Worm (Caenorhabditis elegans) whole organism, L4 larva: ENCODE results near the gene srt-54.

Source experiments
- D1046.2 ChIP-seq: fragments of 200-800 bp; sonication (Bioruptor generic); IDR thresholded peaks from 2 replicates; pipeline ENCODE4 v1.3.6; 2022; ENCODE audit warnings: missing genetic modification characterization, missing compliant biosample characterization
- F37D6.2 ChIP-seq: sonication (generic microtip); optimal IDR thresholded peaks from 2 replicates; lab custom pipeline; 2016; ENCODE audit warnings: mild to moderate bottlenecking, missing genetic modification characterization, missing compliant biosample characterization
- F44E2.7 ChIP-seq: fragments of 200-800 bp; sonication (Bioruptor generic); IDR thresholded peaks from 2 replicates; pipeline ENCODE4 v2.1.2; 2022; ENCODE audit warnings: missing genetic modification characterization, missing compliant biosample characterization
- T20F7.1 ChIP-seq: fragments of 200-800 bp; sonication (Bioruptor generic); optimal IDR thresholded peaks from 2 replicates; lab custom pipeline; 2018; ENCODE audit warnings: mild to moderate bottlenecking, missing genetic modification characterization, missing compliant biosample characterization
- Y48G9A.11 ChIP-seq: fragments of 200-800 bp; sonication (Bioruptor generic); IDR thresholded peaks from 2 replicates; pipeline ENCODE4 v1.3.6; 2022; ENCODE audit warnings: missing genetic modification reagents, missing genetic modification characterization, missing compliant biosample characterization
- ZK337.2 ChIP-seq: fragments of 200-800 bp; sonication (Bioruptor generic); IDR thresholded peaks from 2 replicates; pipeline ENCODE4 v1.3.6; 2022; ENCODE audit warnings: missing genetic modification reagents, missing genetic modification characterization, missing compliant biosample characterization
- attf-4 ChIP-seq: sonication (generic microtip); optimal IDR thresholded peaks from 3 replicates; lab custom pipeline; 2017; ENCODE audit warnings: missing biosample characterization, missing genetic modification characterization
- ceh-32 ChIP-seq: sonication (generic microtip); optimal IDR thresholded peaks from 2 replicates; lab custom pipeline; 2016; ENCODE audit warnings: mild to moderate bottlenecking, missing genetic modification characterization, missing compliant biosample characterization; ENCODE audit not compliant: poor library complexity
- ceh-44 ChIP-seq: fragments of 200-800 bp; sonication (Bioruptor generic); IDR thresholded peaks from 2 replicates; pipeline ENCODE4 v1.3.6; 2022; ENCODE audit warnings: missing genetic modification reagents, missing genetic modification characterization, missing compliant biosample characterization
- ceh-62 ChIP-seq: sonication (generic microtip); optimal IDR thresholded peaks from 2 replicates; lab custom pipeline; 2017; ENCODE audit warnings: missing biosample characterization, missing genetic modification characterization
- ceh-82 ChIP-seq: sonication (generic microtip); optimal IDR thresholded peaks from 2 replicates; lab custom pipeline; 2017; ENCODE audit warnings: missing biosample characterization, missing genetic modification characterization
- ces-1 ChIP-seq: fragments of 150-350 bp; sonication (generic microtip); optimal IDR thresholded peaks from 4 replicates; lab custom pipeline; 2014; ENCODE audit warnings: missing biosample characterization, missing genetic modification reagents, missing genetic modification characterization
- daf-16 ChIP-seq, 3 experiments: sonication (generic microtip); optimal IDR thresholded peaks; 2 replicates each; lab custom pipeline; 2016 to 2017; ENCODE audit warnings: missing genetic modification characterization in 3 of 3, missing genetic modification reagents in 3 of 3, mild to moderate bottlenecking in 2 of 3, missing compliant biosample characterization in 2 of 3, missing biosample characterization in 1 of 3, moderate library complexity in 1 of 3
- duxl-1 ChIP-seq: sonication (generic microtip); optimal IDR thresholded peaks from 2 replicates; lab custom pipeline; 2016; ENCODE audit warnings: mild to moderate bottlenecking, missing genetic modification characterization, moderate library complexity, missing compliant biosample characterization; ENCODE audit not compliant: poor library complexity
- dve-1 ChIP-seq: sonication (generic microtip); optimal IDR thresholded peaks from 2 replicates; lab custom pipeline; 2017; ENCODE audit warnings: antibody characterized with exemption, mild to moderate bottlenecking, missing genetic modification characterization, missing compliant biosample characterization; ENCODE audit not compliant: insufficient read depth
- egl-27 ChIP-seq: sonication (generic microtip); optimal IDR thresholded peaks from 3 replicates; lab custom pipeline; 2017; ENCODE audit warnings: missing biosample characterization, missing genetic modification reagents, missing genetic modification characterization
- egl-43 ChIP-seq: fragments of 200-800 bp; sonication (Bioruptor generic); IDR thresholded peaks from 2 replicates; pipeline ENCODE4 v1.3.6; 2022; ENCODE audit warnings: missing genetic modification reagents, missing genetic modification characterization, missing compliant biosample characterization
- hif-1 ChIP-seq, 2 experiments: sonication (generic microtip); optimal IDR thresholded peaks; 2 replicates each; lab custom pipeline; 2016 to 2017; ENCODE audit warnings: missing compliant biosample characterization in 2 of 2, missing genetic modification characterization in 2 of 2, missing genetic modification reagents in 2 of 2, missing genotype in 2 of 2, mild to moderate bottlenecking in 1 of 2
- lim-7 ChIP-seq: fragments of 200-800 bp; sonication (Bioruptor generic); IDR thresholded peaks from 2 replicates; pipeline ENCODE4 v1.3.6; 2022; ENCODE audit warnings: missing genetic modification characterization, missing compliant biosample characterization
- lin-1 ChIP-seq: fragments of 200-800 bp; sonication (Bioruptor generic); IDR thresholded peaks from 2 replicates; pipeline ENCODE4 v1.3.6; 2022; ENCODE audit warnings: missing genetic modification reagents, missing genetic modification characterization, missing compliant biosample characterization
- lin-13 ChIP-seq: fragments of 150-350 bp; optimal IDR thresholded peaks from 2 replicates; lab custom pipeline; 2014; ENCODE audit warnings: missing biosample characterization, missing genetic modification reagents, missing genetic modification characterization
- mdt-29 ChIP-seq: fragments of 200-800 bp; sonication (Bioruptor generic); IDR thresholded peaks from 2 replicates; pipeline ENCODE4 v1.3.6; 2022; ENCODE audit warnings: missing genetic modification reagents, missing genetic modification characterization, missing compliant biosample characterization
- mxl-3 ChIP-seq: fragments of 200-800 bp; sonication (Bioruptor generic); optimal IDR thresholded peaks from 2 replicates; lab custom pipeline; 2018; ENCODE audit warnings: mild to moderate bottlenecking, missing genetic modification characterization, missing compliant biosample characterization
- nhr-102 ChIP-seq: sonication (generic microtip); optimal IDR thresholded peaks from 2 replicates; lab custom pipeline; 2016; ENCODE audit warnings: mild to moderate bottlenecking, missing genetic modification characterization, moderate library complexity, missing compliant biosample characterization
- nhr-111 ChIP-seq: fragments of 200-800 bp; sonication (Bioruptor generic); optimal IDR thresholded peaks from 2 replicates; lab custom pipeline; 2018; ENCODE audit warnings: mild to moderate bottlenecking, missing genetic modification characterization, missing compliant biosample characterization
- nhr-41 ChIP-seq: fragments of 200-800 bp; sonication (Bioruptor generic); IDR thresholded peaks from 2 replicates; pipeline ENCODE4 v1.3.6; 2022; ENCODE audit warnings: missing genetic modification reagents, missing genetic modification characterization, missing compliant biosample characterization
- saeg-2 ChIP-seq: fragments of 200-800 bp; sonication (Bioruptor generic); IDR thresholded peaks from 2 replicates; pipeline ENCODE4 v1.3.6; 2022; ENCODE audit warnings: missing genetic modification reagents, missing genetic modification characterization, missing compliant biosample characterization
- sdz-12 ChIP-seq: fragments of 200-800 bp; sonication (Bioruptor generic); optimal IDR thresholded peaks from 2 replicates; lab custom pipeline; 2018; ENCODE audit warnings: mild to moderate bottlenecking, missing genetic modification characterization, missing compliant biosample characterization
- set-16 ChIP-seq: fragments of 200-800 bp; sonication (Bioruptor generic); IDR thresholded peaks from 2 replicates; pipeline ENCODE4 v1.3.6; 2022; ENCODE audit warnings: missing genetic modification reagents, missing genetic modification characterization, missing compliant biosample characterization
- snpc-1.2 ChIP-seq: fragments of 200-800 bp; sonication (Bioruptor generic); IDR thresholded peaks from 2 replicates; pipeline ENCODE4 v1.3.6; 2022; ENCODE audit warnings: missing genetic modification reagents, missing genetic modification characterization, missing compliant biosample characterization
- spr-1 ChIP-seq: sonication (generic microtip); optimal IDR thresholded peaks from 2 replicates; lab custom pipeline; 2016; ENCODE audit warnings: mild to moderate bottlenecking, missing genetic modification characterization, missing compliant biosample characterization
- tra-1 ChIP-seq: fragments of 200-800 bp; sonication (Bioruptor generic); IDR thresholded peaks from 2 replicates; pipeline ENCODE4 v1.3.6; 2022; ENCODE audit warnings: missing genetic modification reagents, missing genetic modification characterization, missing compliant biosample characterization
- unc-130 ChIP-seq: sonication (generic microtip); optimal IDR thresholded peaks from 2 replicates; lab custom pipeline; 2016; ENCODE audit warnings: missing genetic modification reagents, missing genetic modification characterization, missing compliant biosample characterization
- unc-62 ChIP-seq, 3 experiments: fragments of 150-350 bp in 1 of 3; sonication (generic microtip); optimal IDR thresholded peaks in 2 of 3; peaks in 1 of 3; 1 replicate in 1 of 3; 2 replicates in 2 of 3; lab custom pipeline; 2014 to 2017; ENCODE audit warnings: missing biosample characterization in 3 of 3, missing genetic modification characterization in 3 of 3, missing genetic modification reagents in 3 of 3, missing genotype in 1 of 3
- zag-1 ChIP-seq: fragments of 150-350 bp; optimal IDR thresholded peaks from 2 replicates; lab custom pipeline; 2014; ENCODE audit warnings: missing biosample characterization, missing genetic modification characterization
- zfp-2 ChIP-seq: sonication (generic microtip); optimal IDR thresholded peaks from 2 replicates; lab custom pipeline; 2016; ENCODE audit warnings: mild to moderate bottlenecking, missing genetic modification characterization, missing compliant biosample characterization
- zip-11 ChIP-seq: fragments of 200-800 bp; sonication (Bioruptor generic); IDR thresholded peaks from 2 replicates; pipeline ENCODE4 v1.3.6; 2022; ENCODE audit warnings: missing genetic modification characterization, missing compliant biosample characterization
- ztf-11 ChIP-seq: fragments of 150-350 bp; optimal IDR thresholded peaks from 2 replicates; lab custom pipeline; 2014; ENCODE audit warnings: missing biosample characterization, missing genetic modification characterization

Gene srt-54

ce11 chrII:97992-98763 lies 18.8 kb upstream of the srt-54 start, which contains the start of the genes luc-7L3 and sftb-6 (continued):
- TF ChIP-seq unc-130 (no peak), egl-43 (GFP tag; lab: Robert Waterston, UW) (no peak), dve-1 (tag; lab: Kevin White, UChicago) (peak; percentile 37), lim-7 (no peak), lin-13 (GFP tag; lab: Kevin White, UChicago) (no peak), egl-27 (tag; lab: Kevin White, UChicago) (no peak), zag-1 (tag; lab: Kevin White, UChicago) (no peak), mdt-29 (GFP tag; lab: Robert Waterston, UW) (no peak), duxl-1 (tag; lab: Kevin White, UChicago) (no peak), ZK337.2 (GFP tag; lab: Robert Waterston, UW) (no peak), mxl-3 (GFP tag; lab: Kevin White, UChicago) (no peak), hif-1 (tag; optimal IDR thresholded peaks at IDR 0.05; lab: Kevin White, UChicago) (peak in 1 of 2 experiments; percentile 7), F44E2.7 (GFP tag; lab: Robert Waterston, UW) (no peak), sdz-12 (GFP tag; lab: Kevin White, UChicago) (no peak), nhr-41 (GFP tag; lab: Robert Waterston, UW) (no peak), saeg-2 (GFP tag; lab: Robert Waterston, UW) (no peak), ces-1 (GFP tag; lab: Kevin White, UChicago) (no peak)
- TF ChIP-seq, all 104 proteins: peak for 15

ce11 chrII:98894-99293 lies 18.1 kb upstream of the srt-54 start, which contains the start of gene C50D2.10:
TSS of gene C50D2.10 (plus strand) at chrII:99138.
- peak; percentile 68 for TF ChIP-seq Y48G9A.11 (GFP tag; lab: Robert Waterston, UW)
- TF ChIP-seq, all 104 proteins: peak for 1; not testable (repeated sequence) for 103

ce11 chrII:101176-101575 lies 15.8 kb upstream of the srt-54 start:
- TF ChIP-seq set-16 (GFP tag; lab: Robert Waterston, UW) (peak; percentile 50; the same call in 1 of the 2 replicates), tra-1 (GFP tag; lab: Robert Waterston, UW) (no peak), nhr-102 (tag; lab: Kevin White, UChicago) (no peak), ceh-44 (0 out of 2 replicates have a peak, but pooled peaks have one; percentile 49), egl-43 (GFP tag; lab: Robert Waterston, UW) (0 out of 2 replicates have a peak, but pooled peaks have one; percentile 16), mdt-29 (GFP tag; lab: Robert Waterston, UW) (no peak), Y48G9A.11 (GFP tag; lab: Robert Waterston, UW) (peak; percentile 39; the same call in 1 of the 2 replicates), zip-11 (GFP tag; lab: Robert Waterston, UW) (no peak), D1046.2 (GFP tag; lab: Robert Waterston, UW) (0 out of 2 replicates have a peak, but pooled peaks have one; percentile 32), snpc-1.2 (GFP tag; lab: Robert Waterston, UW) (0 out of 2 replicates have a peak, but pooled peaks have one; percentile 38)

ce11 chrII:104234-104633 lies 12.8 kb upstream of the srt-54 start, which contains the start of gene col-68:
TSS of gene col-68 (plus strand) at chrII:104534.
- TF ChIP-seq ztf-11 (tag; lab: Kevin White, UChicago) = no peak
- TF ChIP-seq T20F7.1 (GFP tag; lab: Kevin White, UChicago) = no peak

- TF ChIP-seq set-16 (GFP tag; lab: Robert Waterston, UW) = peak; percentile 83
- no peak for TF ChIP-seq F37D6.2 (tag; lab: Kevin White, UChicago)
- TF ChIP-seq spr-1 (tag; lab: Kevin White, UChicago) = no peak
- no peak for TF ChIP-seq ceh-82
- TF ChIP-seq daf-16 (GFP tag; optimal IDR thresholded peaks at IDR 0.05; lab: Kevin White, UChicago) = no peak
- no peak for TF ChIP-seq daf-16 (tag; optimal IDR thresholded peaks at IDR 0.05; lab: Kevin White, UChicago)
- TF ChIP-seq ceh-62 (tag; lab: Kevin White, UChicago) = no peak
- no peak for TF ChIP-seq lin-1 (GFP tag; lab: Robert Waterston, UW)
- TF ChIP-seq saeg-2 (GFP tag; lab: Robert Waterston, UW) = no peak
- no peak for TF ChIP-seq attf-4 (tag; lab: Kevin White, UChicago)
- TF ChIP-seq zfp-2 (tag; lab: Kevin White, UChicago) = no peak
- peak in 1 of 2 experiments; percentile 93 for TF ChIP-seq unc-62 (GFP tag; optimal IDR thresholded peaks at IDR 0.05 in 1 of 2; lab: Kevin White, UChicago)
- no peak for TF ChIP-seq unc-62 (tag; optimal IDR thresholded peaks at IDR 0.05; lab: Kevin White, UChicago)
- peak; percentile 56; the same call in 1 of the 2 replicates for TF ChIP-seq egl-43 (GFP tag; lab: Robert Waterston, UW)
- no peak for TF ChIP-seq ceh-32 (tag; lab: Kevin White, UChicago)
- no peak for TF ChIP-seq nhr-111 (GFP tag; lab: Kevin White, UChicago)
- TF ChIP-seq, all 104 proteins: peak for 3
Measured at ce11 chrII:105327-105882, 11.6 kb upstream of the srt-54 start.
